Fruit fly (Drosophila melanogaster) Kc167 (cell line): ENCODE results near the gene CG1636.

Experiments
- Myc ChIP-seq: fragments of >200 bp; optimal IDR thresholded peaks from 2 replicates; lab custom pipeline; 2017; ENCODE audit warnings: missing external identifiers
- Sin3A ChIP-seq: fragments of >200 bp; optimal IDR thresholded peaks from 2 replicates; lab custom pipeline; 2018; ENCODE audit warnings: missing external identifiers
- h ChIP-seq: fragments of >200 bp; optimal IDR thresholded peaks from 3 replicates; lab custom pipeline; 2018; ENCODE audit warnings: missing external identifiers
- insv ChIP-seq: fragments of >200 bp; optimal IDR thresholded peaks from 3 replicates; lab custom pipeline; 2018; ENCODE audit warnings: missing external identifiers
- psq ChIP-seq: fragments of >200 bp; optimal IDR thresholded peaks from 2 replicates; lab custom pipeline; 2017; ENCODE audit warnings: missing external identifiers
- ttk ChIP-seq: sonication (Bioruptor generic); optimal IDR thresholded peaks from 2 replicates; lab custom pipeline; 2017; ENCODE audit warnings: missing external identifiers

The CG1636 gene

dm6 chrX:8273291-8273690, at the start of gene CG1636:
Gene CG1636, plus strand, starts transcription at chrX:8273412.
- TF ChIP-seq h = no peak
- no peak for TF ChIP-seq ttk (lab: Kevin White, UChicago)
- TF ChIP-seq psq (lab: Kevin White, UChicago) = no peak
- no peak for TF ChIP-seq Sin3A (lab: Kevin White, UChicago)
- no peak for TF ChIP-seq insv (lab: Kevin White, UChicago)
- TF ChIP-seq Myc = no peak

- TF ChIP-seq h (no peak), ttk (lab: Kevin White, UChicago) (no peak), insv (lab: Kevin White, UChicago) (no peak), Myc (no peak), psq (lab: Kevin White, UChicago) (no peak), Sin3A (lab: Kevin White, UChicago) (no peak)
These were observed 45.3 kb upstream of the CG1636 start for dm6 chrX:8227942-8228341.

dm6 chrX:8229918-8230699, 43.1 kb upstream of the CG1636 start:
- TF ChIP-seq ttk (lab: Kevin White, UChicago) (no peak), Myc (no peak), psq (lab: Kevin White, UChicago) (no peak), h (no peak), Sin3A (lab: Kevin White, UChicago) (no peak), insv (lab: Kevin White, UChicago) (no peak)

dm6 chrX:8231241-8232028, 41.8 kb upstream of the CG1636 start:
- TF ChIP-seq psq (lab: Kevin White, UChicago) (no peak), Myc (no peak), Sin3A (lab: Kevin White, UChicago) (no peak), insv (lab: Kevin White, UChicago) (no peak), ttk (lab: Kevin White, UChicago) (no peak), h (no peak)

- TF ChIP-seq h = no peak
- TF ChIP-seq ttk (lab: Kevin White, UChicago) = no peak
- TF ChIP-seq insv (lab: Kevin White, UChicago) = no peak
- TF ChIP-seq Myc = no peak
- TF ChIP-seq Sin3A (lab: Kevin White, UChicago) = no peak
- TF ChIP-seq psq (lab: Kevin White, UChicago) = no peak
These were observed 40.0 kb upstream of the CG1636 start for dm6 chrX:8233167-8233566.

- no peak for TF ChIP-seq Sin3A (lab: Kevin White, UChicago)
- TF ChIP-seq Myc = no peak
- no peak for TF ChIP-seq psq (lab: Kevin White, UChicago)
- TF ChIP-seq ttk (lab: Kevin White, UChicago) = no peak
- no peak for TF ChIP-seq insv (lab: Kevin White, UChicago)
- TF ChIP-seq h = no peak
These were observed 39.2 kb upstream of the CG1636 start for dm6 chrX:8233915-8234565.

- TF ChIP-seq Sin3A (lab: Kevin White, UChicago) (no peak), Myc (no peak), psq (lab: Kevin White, UChicago) (no peak), h (no peak), ttk (lab: Kevin White, UChicago) (no peak), insv (lab: Kevin White, UChicago) (no peak)
These were observed 32.8 kb upstream of the CG1636 start, which contains the start of gene CG2147 for dm6 chrX:8240431-8240830. Gene CG2147, plus strand, starts transcription at chrX:8240684.

dm6 chrX:8242298-8242697, 30.9 kb upstream of the CG1636 start, which contains the start of gene Trxr1:
Gene Trxr1, plus strand, starts transcription at chrX:8242528.
- TF ChIP-seq psq (lab: Kevin White, UChicago) (no peak), insv (lab: Kevin White, UChicago) (no peak)

dm6 chrX:8243251-8243650, 30.0 kb upstream of the CG1636 start:
- TF ChIP-seq Sin3A (lab: Kevin White, UChicago) = no peak
- TF ChIP-seq h = no peak
- TF ChIP-seq ttk (lab: Kevin White, UChicago) = no peak
- TF ChIP-seq insv (lab: Kevin White, UChicago) = no peak
- no peak for TF ChIP-seq psq (lab: Kevin White, UChicago)
- TF ChIP-seq Myc = no peak

dm6 chrX:8243966-8244895, 29.0 kb upstream of the CG1636 start, which contains the start of gene sni:
Gene sni, minus strand, starts transcription at chrX:8244016.
- TF ChIP-seq ttk (lab: Kevin White, UChicago) (no peak), insv (lab: Kevin White, UChicago) (no peak)
